Worm (Caenorhabditis elegans) whole organism, L4 larva: ENCODE results near the gene C52B9.19.

Experiments used
- ama-1 ChIP-seq: fragments of 150-350 bp; optimal IDR thresholded peaks from 2 replicates; lab custom pipeline; 2014; ENCODE audit warnings: inconsistent platforms, mixed read lengths
- lin-39 ChIP-seq: fragments of 150-350 bp; optimal IDR thresholded peaks from 2 replicates; lab custom pipeline; 2014; ENCODE audit warnings: missing biosample characterization, missing genetic modification reagents, missing genetic modification characterization
- madf-9 ChIP-seq: fragments of 200-800 bp; sonication (Bioruptor generic); conservative IDR thresholded peaks from 2 replicates; pipeline ENCODE4 v1.3.6; 2022; ENCODE audit warnings: missing genetic modification reagents, missing genetic modification characterization, missing compliant biosample characterization
- nhr-10 ChIP-seq: fragments of 150-350 bp; optimal IDR thresholded peaks from 2 replicates; lab custom pipeline; 2014; ENCODE audit warnings: missing biosample characterization, missing genetic modification characterization
- nhr-11 ChIP-seq: fragments of 150-350 bp; optimal IDR thresholded peaks from 2 replicates; lab custom pipeline; 2014; ENCODE audit warnings: missing biosample characterization, missing genetic modification characterization
- nhr-237 ChIP-seq: sonication (generic microtip); optimal IDR thresholded peaks from 2 replicates; lab custom pipeline; 2017; ENCODE audit warnings: missing biosample characterization, missing genetic modification characterization
- nhr-77 ChIP-seq: fragments of 150-350 bp; optimal IDR thresholded peaks from 2 replicates; lab custom pipeline; 2014; ENCODE audit warnings: missing biosample characterization, missing genetic modification characterization
- pqm-1 ChIP-seq: sonication (generic microtip); optimal IDR thresholded peaks from 2 replicates; lab custom pipeline; 2017; ENCODE audit warnings: missing biosample characterization, missing genetic modification characterization
- tag-97 ChIP-seq: fragments of 200-800 bp; sonication (Bioruptor generic); IDR thresholded peaks from 2 replicates; pipeline ENCODE4 v1.3.6; 2022; ENCODE audit warnings: missing genetic modification characterization, missing compliant biosample characterization
- zfp-3 ChIP-seq: fragments of 200-800 bp; sonication (Bioruptor generic); conservative IDR thresholded peaks from 2 replicates; pipeline ENCODE4 v1.3.6; 2022; ENCODE audit warnings: missing genetic modification reagents, missing genetic modification characterization, missing compliant biosample characterization
- ztf-11 ChIP-seq: fragments of 150-350 bp; optimal IDR thresholded peaks from 2 replicates; lab custom pipeline; 2014; ENCODE audit warnings: missing biosample characterization, missing genetic modification characterization

ce11 chrX:4317095-4317494, 34.7 kb downstream of the C52B9.19 start:
- TF ChIP-seq madf-9 (GFP tag; lab: Robert Waterston, UW) (no peak), nhr-77 (tag; lab: Kevin White, UChicago) (no peak), nhr-11 (tag; lab: Kevin White, UChicago) (no peak), pqm-1 (tag; lab: Kevin White, UChicago) (no peak), nhr-10 (tag; lab: Kevin White, UChicago) (no peak), lin-39 (no peak), tag-97 (GFP tag; lab: Robert Waterston, UW) (no peak), nhr-237 (no peak), ama-1 (lab: Kevin White, UChicago) (no peak), zfp-3 (GFP tag; lab: Robert Waterston, UW) (no peak), ztf-11 (no peak)
